Fruit fly (Drosophila melanogaster) whole organism, embryonic: ENCODE measurements around the gene AstA.

Experiments used
- B-H2 ChIP-seq: fragments of 200-800 bp; sonication (Bioruptor generic); optimal IDR thresholded peaks from 2 replicates; lab custom pipeline; 2018; ENCODE audit warnings: missing biosample characterization, mild to moderate bottlenecking, missing genetic modification characterization
- CG1529 ChIP-seq: fragments of 200-800 bp; sonication (Bioruptor generic); optimal IDR thresholded peaks from 3 replicates; lab custom pipeline; 2018; ENCODE audit warnings: missing biosample characterization, missing genetic modification characterization
- CG15514 ChIP-seq: fragments of 200-800 bp; sonication (Bioruptor generic); optimal IDR thresholded peaks from 3 replicates; lab custom pipeline; 2017; ENCODE audit warnings: missing biosample characterization, missing genetic modification characterization, mild to moderate bottlenecking, moderate library complexity, missing genetic modification reagents
- CG16813 ChIP-seq: fragments of 200-800 bp; sonication (Bioruptor generic); IDR thresholded peaks from 3 replicates; pipeline ENCODE4 v1.3.6; 2022; ENCODE audit warnings: missing biosample characterization, missing genetic modification characterization; ENCODE audit not compliant: partially characterized antibody
- CG16863 ChIP-seq: fragments of 200-800 bp; sonication (Bioruptor generic); optimal IDR thresholded peaks from 3 replicates; lab custom pipeline; 2016; ENCODE audit warnings: missing biosample characterization, missing genetic modification characterization
- CG17186 ChIP-seq: fragments of 200-800 bp; sonication (Bioruptor generic); optimal IDR thresholded peaks from 3 replicates; lab custom pipeline; 2017; ENCODE audit warnings: missing biosample characterization, missing genetic modification reagents, missing genetic modification characterization
- CG17802 ChIP-seq: fragments of 200-800 bp; sonication (Bioruptor generic); optimal IDR thresholded peaks from 2 replicates; lab custom pipeline; 2018; ENCODE audit warnings: missing biosample characterization, mild to moderate bottlenecking, missing genetic modification characterization, moderate library complexity
- CG18764 ChIP-seq: fragments of 200-800 bp; sonication (Bioruptor generic); optimal IDR thresholded peaks from 3 replicates; lab custom pipeline; 2016; ENCODE audit warnings: missing biosample characterization, missing genetic modification characterization
- CG30020 ChIP-seq: fragments of 200-800 bp; optimal IDR thresholded peaks from 2 replicates; lab custom pipeline; 2019; ENCODE audit warnings: missing biosample characterization, mild to moderate bottlenecking, missing genetic modification characterization, moderate library complexity
- CG32772 ChIP-seq: fragments of 200-800 bp; sonication (Bioruptor generic); IDR thresholded peaks from 2 replicates; pipeline ENCODE4 v1.3.6; 2022; ENCODE audit warnings: missing biosample characterization, missing genetic modification characterization
- CG33213 ChIP-seq: fragments of 200-800 bp; sonication (Bioruptor generic); optimal IDR thresholded peaks from 3 replicates; lab custom pipeline; 2016; ENCODE audit warnings: missing biosample characterization, missing genetic modification characterization
- CG4820 ChIP-seq: fragments of 200-800 bp; sonication (Bioruptor generic); optimal IDR thresholded peaks from 3 replicates; lab custom pipeline; 2016; ENCODE audit warnings: missing biosample characterization, missing genetic modification characterization
- CG5180 ChIP-seq: fragments of 200-800 bp; sonication (Bioruptor generic); optimal IDR thresholded peaks from 3 replicates; lab custom pipeline; 2017; ENCODE audit warnings: missing biosample characterization, missing genetic modification characterization, mild to moderate bottlenecking, moderate library complexity, missing genetic modification reagents
- CG6254 ChIP-seq: fragments of 200-800 bp; sonication (Bioruptor generic); optimal IDR thresholded peaks from 3 replicates; lab custom pipeline; 2017; ENCODE audit warnings: mild to moderate bottlenecking, missing biosample characterization, missing genetic modification reagents, missing genetic modification characterization
- CG9797 ChIP-seq: fragments of 200-800 bp; sonication (Bioruptor generic); optimal IDR thresholded peaks from 3 replicates; lab custom pipeline; 2018; ENCODE audit warnings: missing biosample characterization, mild to moderate bottlenecking, missing genetic modification characterization
- CkIIα-i1 ChIP-seq: fragments of 200-800 bp; sonication (Bioruptor generic); IDR thresholded peaks from 2 replicates; pipeline ENCODE4 v1.3.6; 2022; ENCODE audit warnings: missing biosample characterization, missing genetic modification characterization
- CoRest ChIP-seq: fragments of 200-800 bp; sonication (Bioruptor generic); optimal IDR thresholded peaks from 3 replicates; lab custom pipeline; 2018; ENCODE audit warnings: missing biosample characterization, mild to moderate bottlenecking, missing genetic modification characterization, moderate library complexity
- Dref ChIP-seq: fragments of 200-800 bp; sonication (Bioruptor generic); IDR thresholded peaks from 2 replicates; pipeline ENCODE4 v1.3.6; 2022; ENCODE audit warnings: missing biosample characterization, missing genetic modification characterization
- E2f2 ChIP-seq: fragments of 200-800 bp; sonication (Bioruptor generic); IDR thresholded peaks from 2 replicates; pipeline ENCODE4 v1.3.6; 2022; ENCODE audit warnings: missing biosample characterization, missing genetic modification characterization
- GATAe ChIP-seq: fragments of 200-800 bp; sonication (Bioruptor generic); conservative IDR thresholded peaks from 2 replicates; pipeline ENCODE4 v1.3.6; 2022; ENCODE audit warnings: missing biosample characterization, missing genetic modification characterization
- HLH4C ChIP-seq: fragments of 200-800 bp; sonication (Bioruptor generic); IDR thresholded peaks from 3 replicates; pipeline ENCODE4 v1.3.6; 2022; ENCODE audit warnings: missing biosample characterization, missing genetic modification characterization; ENCODE audit not compliant: partially characterized antibody
- HLH54F ChIP-seq: fragments of 200-800 bp; sonication (Bioruptor generic); optimal IDR thresholded peaks from 3 replicates; lab custom pipeline; 2016; ENCODE audit warnings: missing biosample characterization, missing genetic modification characterization
- Hmr ChIP-seq: fragments of 200-800 bp; sonication (Bioruptor generic); optimal IDR thresholded peaks from 3 replicates; lab custom pipeline; 2017; ENCODE audit warnings: mild to moderate bottlenecking, missing biosample characterization, missing genetic modification reagents, missing genetic modification characterization
- Hr78 ChIP-seq, 2 experiments: fragments of 200-800 bp in 1 of 2; fragments of >200 bp in 1 of 2; sonication (Bioruptor generic) in 1 of 2; optimal IDR thresholded peaks; 2 replicates each; lab custom pipeline; 2017 to 2019; ENCODE audit warnings: missing biosample characterization in 2 of 2, missing genetic modification characterization in 2 of 2, mild to moderate bottlenecking in 1 of 2, moderate library complexity in 1 of 2
- Neu2 ChIP-seq: fragments of 200-800 bp; sonication (Bioruptor generic); optimal IDR thresholded peaks from 3 replicates; lab custom pipeline; 2016; ENCODE audit warnings: missing biosample characterization, missing genetic modification characterization, borderline replicate concordance
- Oli ChIP-seq: fragments of 200-800 bp; sonication (Bioruptor generic); optimal IDR thresholded peaks from 2 replicates; lab custom pipeline; 2018; ENCODE audit warnings: missing biosample characterization, mild to moderate bottlenecking, missing genetic modification characterization, moderate library complexity
- Sin3A ChIP-seq: fragments of >200 bp; optimal IDR thresholded peaks from 2 replicates; lab custom pipeline; 2018
- Sox102F ChIP-seq: fragments of 200-800 bp; sonication (Bioruptor generic); optimal IDR thresholded peaks from 2 replicates; lab custom pipeline; 2018; ENCODE audit warnings: missing biosample characterization, mild to moderate bottlenecking, missing genetic modification characterization, moderate library complexity
- abd-A ChIP-seq: fragments of 200-800 bp; sonication (Bioruptor generic); optimal IDR thresholded peaks from 3 replicates; lab custom pipeline; 2019; ENCODE audit warnings: missing biosample characterization, mild to moderate bottlenecking, missing genetic modification characterization, moderate library complexity
- cas ChIP-seq: fragments of 200-800 bp; sonication (Bioruptor generic); IDR thresholded peaks from 2 replicates; pipeline ENCODE4 v1.3.6; 2022; ENCODE audit warnings: missing biosample characterization, missing genetic modification characterization
- corto ChIP-seq: fragments of 200-800 bp; sonication (Bioruptor generic); optimal IDR thresholded peaks from 2 replicates; lab custom pipeline; 2016; ENCODE audit warnings: missing biosample characterization, mild to moderate bottlenecking, missing genetic modification characterization, moderate library complexity
- dati ChIP-seq: fragments of 200-800 bp; sonication (Bioruptor generic); IDR thresholded peaks from 2 replicates; pipeline ENCODE4 v1.3.6; 2022; ENCODE audit warnings: missing biosample characterization, missing genetic modification characterization
- dmrt99B ChIP-seq: fragments of 200-800 bp; sonication (Bioruptor generic); optimal IDR thresholded peaks from 2 replicates; lab custom pipeline; 2018; ENCODE audit warnings: missing biosample characterization, mild to moderate bottlenecking, missing genetic modification characterization, moderate library complexity
- eyg ChIP-seq: fragments of 200-800 bp; sonication (Bioruptor generic); optimal IDR thresholded peaks from 3 replicates; lab custom pipeline; 2016; ENCODE audit warnings: missing biosample characterization, missing genetic modification characterization
- gsb ChIP-seq: fragments of 200-800 bp; sonication (Bioruptor generic); IDR thresholded peaks from 2 replicates; pipeline ENCODE4 v1.3.6; 2022; ENCODE audit warnings: missing biosample characterization, missing genetic modification characterization
- gt ChIP-seq: fragments of 200-800 bp; sonication (Bioruptor generic); IDR thresholded peaks from 2 replicates; pipeline ENCODE4 v1.3.6; 2022; ENCODE audit warnings: missing biosample characterization, missing genetic modification characterization
- insv ChIP-seq, 2 experiments: fragments of 200-800 bp; sonication (Bioruptor generic); optimal IDR thresholded peaks; 3 replicates each; lab custom pipeline; 2016 to 2018; ENCODE audit warnings: missing biosample characterization in 2 of 2, missing genetic modification characterization in 2 of 2
- jumu ChIP-seq: fragments of 200-800 bp; sonication (Bioruptor generic); optimal IDR thresholded peaks from 3 replicates; lab custom pipeline; 2016; ENCODE audit warnings: missing biosample characterization, missing genetic modification characterization
- lilli ChIP-seq: fragments of 200-800 bp; sonication (Bioruptor generic); optimal IDR thresholded peaks from 3 replicates; lab custom pipeline; 2016; ENCODE audit warnings: missing biosample characterization, missing genetic modification characterization
- nerfin-1 ChIP-seq: fragments of 200-800 bp; sonication (Bioruptor generic); optimal IDR thresholded peaks from 3 replicates; lab custom pipeline; 2019; ENCODE audit warnings: missing biosample characterization, mild to moderate bottlenecking, missing genetic modification characterization, moderate library complexity
- onecut ChIP-seq: fragments of 200-800 bp; sonication (Bioruptor generic); IDR thresholded peaks from 2 replicates; pipeline ENCODE4 v1.3.6; 2022; ENCODE audit warnings: missing biosample characterization, missing genetic modification characterization
- p53 ChIP-seq: fragments of 200-800 bp; sonication (Bioruptor generic); optimal IDR thresholded peaks from 2 replicates; lab custom pipeline; 2016; ENCODE audit warnings: missing biosample characterization, missing genetic modification characterization
- prd ChIP-seq, 3 experiments: fragments of >200 bp in 2 of 3; fragments of 200-800 bp in 1 of 3; sonication (Bioruptor generic) in 1 of 3; optimal IDR thresholded peaks in 2 of 3; IDR thresholded peaks in 1 of 3; 2 replicates in 2 of 3; 3 replicates in 1 of 3; pipeline versions ENCODE4 v1.3.6 to Lab custom; 2017 to 2022; ENCODE audit warnings: missing biosample characterization in 1 of 3, missing genetic modification characterization in 1 of 3
- row ChIP-seq: fragments of 200-800 bp; sonication (Bioruptor generic); IDR thresholded peaks from 3 replicates; pipeline ENCODE4 v1.3.6; 2022; ENCODE audit warnings: missing biosample characterization, missing genetic modification characterization
- schlank ChIP-seq: fragments of 200-800 bp; sonication (Bioruptor generic); optimal IDR thresholded peaks from 2 replicates; lab custom pipeline; 2018; ENCODE audit warnings: missing biosample characterization, mild to moderate bottlenecking, missing genetic modification characterization
- tna ChIP-seq: fragments of 200-800 bp; sonication (Bioruptor generic); IDR thresholded peaks from 2 replicates; pipeline ENCODE4 v1.3.6; 2022; ENCODE audit warnings: missing biosample characterization, missing genetic modification characterization; ENCODE audit not compliant: partially characterized antibody
- unc-4 ChIP-seq: fragments of 200-800 bp; sonication (Bioruptor generic); IDR thresholded peaks from 2 replicates; pipeline ENCODE4 v1.3.6; 2022; ENCODE audit warnings: missing biosample characterization, missing genetic modification characterization; ENCODE audit not compliant: partially characterized antibody
- wdn ChIP-seq: fragments of 200-800 bp; sonication (Bioruptor generic); IDR thresholded peaks from 2 replicates; pipeline ENCODE4 v1.3.6; 2022; ENCODE audit warnings: missing biosample characterization, missing genetic modification characterization
- yki ChIP-seq: fragments of >200 bp; optimal IDR thresholded peaks from 3 replicates; lab custom pipeline; 2018

AstA gene

DNA sequence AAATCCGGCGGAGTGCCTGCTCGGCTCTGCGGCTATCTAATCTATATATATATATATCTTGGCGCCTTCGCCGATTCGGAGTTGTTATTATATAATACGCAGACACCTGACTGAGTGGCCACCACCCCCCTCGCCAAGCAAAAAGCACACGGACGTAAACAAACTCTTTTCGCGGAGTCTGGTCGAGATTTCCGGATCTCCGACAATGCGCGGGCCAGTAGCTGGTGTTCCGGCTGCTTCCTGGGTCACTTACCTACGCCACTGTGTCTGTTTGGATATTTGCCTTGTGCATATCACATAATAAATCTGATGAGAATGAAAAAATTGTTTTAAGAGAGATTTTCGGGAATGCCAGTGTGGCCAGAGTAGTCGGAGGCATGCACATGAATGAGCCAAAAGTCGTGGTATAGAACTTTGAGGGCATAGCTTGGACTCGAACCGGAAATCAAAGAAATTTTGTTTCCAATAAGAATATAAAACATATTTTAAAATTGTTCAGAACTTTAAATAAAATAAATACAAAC, 22.2 kb upstream of the AstA start, which contains the start of gene CG5805 (continued):
- TF ChIP-seq CG9797 (peak; percentile 72), Hr78 (GFP tag; optimal IDR thresholded peaks at IDR 0.05; lab: Kevin White, UChicago) (peak in 1 of 2 experiments; percentile 82), CG16813 (no peak), CkIIα-i1 (GFP tag; lab: Robert Waterston, UW) (0 out of 2 replicates have a peak, but pooled peaks have one; percentile 5), nerfin-1 (tag; lab: Kevin White, UChicago) (peak; percentile 75), CG32772 (GFP tag; lab: Robert Waterston, UW) (peak; percentile 78; the same call in 1 of the 2 replicates), onecut (GFP tag; lab: Robert Waterston, UW) (peak; percentile 82), dati (peak; percentile 68), Dref (GFP tag; lab: Robert Waterston, UW) (peak; percentile 45), CG16863 (GFP tag; lab: Kevin White, UChicago) (peak; percentile 58), CG5180 (GFP tag; lab: Kevin White, UChicago) (peak; percentile 56), Sin3A (lab: Kevin White, UChicago) (no peak), eyg (GFP tag; lab: Kevin White, UChicago) (peak; percentile 72), CG17802 (tag; lab: Kevin White, UChicago) (peak; percentile 82), B-H2 (GFP tag; lab: Kevin White, UChicago) (peak; percentile 86), lilli (GFP tag; lab: Kevin White, UChicago) (peak; percentile 57), CG30020 (tag; lab: Kevin White, UChicago) (no peak), Neu2 (no peak), CG6254 (GFP tag; lab: Kevin White, UChicago) (peak; percentile 81), jumu (peak; percentile 17), gt (GFP tag; lab: Robert Waterston, UW) (peak; percentile 53; the same call in 1 of the 2 replicates), HLH54F (peak; percentile 70), CG17186 (peak; percentile 85), unc-4 (GFP tag; lab: Robert Waterston, UW) (no peak), prd (optimal IDR thresholded peaks at IDR 0.05; lab: Kevin White, UChicago) (no peak), prd (GFP tag; IDR thresholded peaks at IDR 0.05; lab: Robert Waterston, UW) (peak; percentile 65; the same call in 2 of the 3 replicates), dmrt99B (tag; lab: Kevin White, UChicago) (peak; percentile 72), Sox102F (GFP tag; lab: Kevin White, UChicago) (peak; percentile 61), HLH4C (GFP tag; lab: Robert Waterston, UW) (no peak), corto (GFP tag; lab: Kevin White, UChicago) (no peak), CG18764 (GFP tag; lab: Kevin White, UChicago) (peak; percentile 75), E2f2 (GFP tag; lab: Robert Waterston, UW) (peak; percentile 65), schlank (tag; lab: Kevin White, UChicago) (peak; percentile 62), cas (peak; percentile 56; the same call in 1 of the 2 replicates), CG15514 (GFP tag; lab: Kevin White, UChicago) (peak; percentile 92), CG33213 (GFP tag; lab: Kevin White, UChicago) (peak; percentile 90), CG1529 (GFP tag; lab: Kevin White, UChicago) (peak; percentile 70), insv (GFP tag; optimal IDR thresholded peaks at IDR 0.05; lab: Kevin White, UChicago) (peak; percentile 82 to 96), CoRest (tag; lab: Kevin White, UChicago) (peak; percentile 86), gsb (peak; percentile 55), p53 (GFP tag; lab: Kevin White, UChicago) (peak; percentile 54), CG4820 (GFP tag; lab: Kevin White, UChicago) (peak; percentile 73), row (GFP tag; lab: Robert Waterston, UW) (peak; percentile 63), tna (GFP tag; lab: Robert Waterston, UW) (peak; percentile 9; the same call in 1 of the 2 replicates), GATAe (GFP tag; lab: Robert Waterston, UW) (peak; percentile 60), Hmr (peak; percentile 94), wdn (GFP tag; lab: Robert Waterston, UW) (peak; percentile 81), yki (lab: Kevin White, UChicago) (no peak), Oli (peak; percentile 69), abd-A (no peak)
